Fruit fly (Drosophila melanogaster) whole organism, pupa: Measurements from ENCODE around the gene mRpS18C.

ENCODE experiments used
- EcR ChIP-seq: fragments of 200-800 bp; sonication (Bioruptor generic); optimal IDR thresholded peaks from 3 replicates; lab custom pipeline; 2019; ENCODE audit warnings: missing biosample characterization, missing genetic modification characterization, mild to moderate bottlenecking, moderate library complexity, missing genetic modification reagents
- Snoo ChIP-seq: fragments of 200-800 bp; sonication (Bioruptor generic); optimal IDR thresholded peaks from 3 replicates; lab custom pipeline; 2017; ENCODE audit warnings: missing biosample characterization, mild to moderate bottlenecking, missing genetic modification characterization, inconsistent platforms
- fd96Ca ChIP-seq: fragments of 200-800 bp; sonication (Bioruptor generic); IDR thresholded peaks from 3 replicates; pipeline ENCODE4 v1.3.6; 2022; ENCODE audit warnings: missing biosample characterization, missing genetic modification characterization
- rn ChIP-seq: fragments of 200-800 bp; sonication (Bioruptor generic); IDR thresholded peaks from 2 replicates; pipeline ENCODE4 v1.3.6; 2022; ENCODE audit warnings: missing biosample characterization, missing genetic modification characterization

dm6 chr3R:30450224-30450623, 26.4 kb downstream of the mRpS18C start:
- TF ChIP-seq EcR, result no peak
- TF ChIP-seq Snoo (tag; lab: Kevin White, UChicago), result peak; percentile 62
- no peak for TF ChIP-seq rn (GFP tag; lab: Robert Waterston, UW)
- peak; percentile 32; the same call in 1 of the 3 replicates for TF ChIP-seq fd96Ca (GFP tag; lab: Robert Waterston, UW)
